Worm (Caenorhabditis elegans) whole organism, L4/young adult: ENCODE data around the gene F42A6.5.

Experiments
- W03F9.2 ChIP-seq: fragments of 150-350 bp; optimal IDR thresholded peaks from 2 replicates; lab custom pipeline; 2014; ENCODE audit warnings: missing biosample characterization, missing genetic modification characterization
- him-1 ChIP-seq: sonication (generic microtip); optimal IDR thresholded peaks from 2 replicates; lab custom pipeline; 2016; ENCODE audit warnings: missing genotype, missing genetic modification reagents, missing genetic modification characterization, missing compliant biosample characterization

- TF ChIP-seq him-1 (tag; lab: Kevin White, UChicago): no peak
- TF ChIP-seq W03F9.2: no peak
Observed at ce11 chrIV:3300492-3300891, 31.2 kb downstream of the F42A6.5 start, which contains the start of gene W08E12.5.
